Worm (Caenorhabditis elegans): ENCODE results near the gene spat-2.
"Not testable (repeated sequence)": the region's sequence is repeated elsewhere in the genome, so short reads cannot be mapped to it uniquely, and the experiment has no call there.

DNA sequence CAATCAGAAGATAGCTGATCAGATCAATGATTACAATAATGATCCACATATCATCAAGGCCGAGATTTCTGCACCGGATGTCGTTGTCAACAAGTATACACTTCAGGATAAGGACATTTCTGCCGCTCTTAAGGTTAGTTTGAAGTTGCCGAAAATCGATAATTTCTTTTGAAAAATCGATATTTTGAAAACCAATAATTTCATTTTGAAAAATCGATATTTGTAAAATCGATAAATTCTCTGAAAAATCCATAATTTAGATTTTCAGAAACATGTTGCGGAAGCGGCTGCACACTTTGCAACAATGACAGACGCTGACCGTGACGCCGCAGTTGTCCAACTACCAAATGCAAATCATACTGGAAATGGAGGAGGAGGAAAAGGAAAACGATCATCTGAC, 43.1 kb downstream of the spat-2 start:
- TF ChIP-seq pqm-1, unc-39, nhr-76, aly-2, ceh-16 (tag; optimal IDR thresholded peaks at IDR 0.05): not testable (repeated sequence)
